Fruit fly (Drosophila melanogaster): ENCODE results near the gene CG4830.

The CG4830 gene

dm6 chr3R:12219497-12219896 lies 9.3 kb upstream of the CG4830 start, which contains the start of gene Cog1:
TSS of gene Cog1 (minus strand) at chr3R:12219686.
- TF ChIP-seq fru (GFP tag; optimal IDR thresholded peaks at IDR 0.05), result no peak
- peak in 1 of 2 experiments; percentile 14 for TF ChIP-seq foxo (GFP tag; optimal IDR thresholded peaks at IDR 0.05)
- no peak for TF ChIP-seq Jra (GFP tag; optimal IDR thresholded peaks at IDR 0.05)
- no peak for TF ChIP-seq psq (GFP tag; optimal IDR thresholded peaks at IDR 0.05)
- no peak for TF ChIP-seq ey (GFP tag; optimal IDR thresholded peaks at IDR 0.05)
- no peak for TF ChIP-seq Dif (GFP tag; optimal IDR thresholded peaks at IDR 0.05; ENCODE audit: partially characterized antibody)
- no peak for TF ChIP-seq CG32264 (GFP tag; optimal IDR thresholded peaks at IDR 0.05)
- no peak for TF ChIP-seq Hnf4 (GFP tag; optimal IDR thresholded peaks at IDR 0.05)
- TF ChIP-seq Rel (GFP tag; optimal IDR thresholded peaks at IDR 0.05), result no peak
- TF ChIP-seq Rel (tag; optimal IDR thresholded peaks at IDR 0.05), result peak; percentile 94
- no peak for TF ChIP-seq Abd-B (GFP tag; optimal IDR thresholded peaks at IDR 0.05)
- TF ChIP-seq lola (GFP tag; optimal IDR thresholded peaks at IDR 0.05), result no peak
- no peak for TF ChIP-seq Sp1 (GFP tag; optimal IDR thresholded peaks at IDR 0.05)
- no peak for TF ChIP-seq CG9705 (GFP tag; optimal IDR thresholded peaks at IDR 0.05)
- no peak for TF ChIP-seq sage (GFP tag; optimal IDR thresholded peaks at IDR 0.05)
- TF ChIP-seq brk (GFP tag; optimal IDR thresholded peaks at IDR 0.05), result no peak
- peak; percentile 27 for TF ChIP-seq CrebA (GFP tag; optimal IDR thresholded peaks at IDR 0.05; ENCODE audit: borderline replicate concordance)
- no peak for TF ChIP-seq N (GFP tag; optimal IDR thresholded peaks at IDR 0.05)
- no peak for TF ChIP-seq Myc (optimal IDR thresholded peaks at IDR 0.05)
- no peak for TF ChIP-seq rgr (GFP tag; optimal IDR thresholded peaks at IDR 0.05)
- no peak for TF ChIP-seq OdsH (GFP tag; optimal IDR thresholded peaks at IDR 0.05)
- no peak for TF ChIP-seq Hr83 (GFP tag; optimal IDR thresholded peaks at IDR 0.05; ENCODE audit: poor library complexity, severe bottlenecking)
- no peak for TF ChIP-seq jim (GFP tag; optimal IDR thresholded peaks at IDR 0.05)
- no peak for TF ChIP-seq h (GFP tag; optimal IDR thresholded peaks at IDR 0.05)
- no peak for TF ChIP-seq usp (GFP tag; optimal IDR thresholded peaks at IDR 0.05)
- no peak for TF ChIP-seq dl (GFP tag; optimal IDR thresholded peaks at IDR 0.05; ENCODE audit: insufficient read depth in 1 of 2, partially characterized antibody in 2 of 2)
- no peak for TF ChIP-seq sv (GFP tag; optimal IDR thresholded peaks at IDR 0.05)
- TF ChIP-seq Dfd (GFP tag; optimal IDR thresholded peaks at IDR 0.05), result no peak

DNA sequence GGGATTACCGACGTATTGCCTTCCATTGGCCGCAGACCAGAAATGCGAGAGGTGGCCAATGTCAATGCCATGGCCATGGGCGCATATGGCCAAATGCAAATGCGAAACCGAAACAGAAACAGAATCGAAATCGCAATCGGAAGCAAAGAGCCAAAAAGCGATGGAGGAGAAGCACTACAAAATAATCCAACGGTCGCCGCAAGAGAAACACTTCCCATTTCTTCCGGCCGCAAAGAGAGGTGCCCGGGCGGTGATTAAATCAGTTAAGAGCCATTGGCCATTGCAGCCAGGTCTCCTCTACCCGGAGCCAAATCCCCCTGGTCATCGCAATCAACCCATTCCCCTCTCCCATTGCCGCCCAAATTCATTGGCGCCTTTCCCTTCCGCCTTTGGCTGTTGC lies 4.0 kb upstream of the CG4830 start, which contains the start of gene CG14742:
CG14742 (plus strand) TSS at position 301 of the 400 bp plus-strand sequence.
- no peak for TF ChIP-seq sv (GFP tag; optimal IDR thresholded peaks at IDR 0.05)
- no peak for TF ChIP-seq Hr78 (GFP tag; optimal IDR thresholded peaks at IDR 0.05)

DNA sequence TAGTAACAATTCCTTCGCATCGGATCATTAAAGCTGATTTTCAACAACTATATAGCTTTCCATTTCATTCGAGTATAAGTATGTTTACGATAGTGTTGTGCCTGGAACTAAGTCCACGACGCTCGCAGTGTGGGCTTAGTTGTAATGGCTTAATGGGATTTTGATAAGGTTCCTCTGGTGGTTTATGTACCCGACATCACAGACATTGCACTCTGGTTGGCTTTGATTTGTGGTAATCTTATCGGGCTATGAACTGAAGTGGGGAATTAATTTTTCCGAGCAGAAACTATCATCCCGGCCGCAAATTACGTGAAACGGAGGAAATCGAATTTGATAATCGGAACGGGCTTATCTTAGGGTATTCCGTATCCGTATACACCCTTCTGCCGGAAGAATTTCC lies 1.4 kb upstream of the CG4830 start:
- no peak for TF ChIP-seq br (GFP tag; optimal IDR thresholded peaks at IDR 0.05)
- no peak for TF ChIP-seq sv (GFP tag; optimal IDR thresholded peaks at IDR 0.05)
- no peak for TF ChIP-seq Hr78 (GFP tag; optimal IDR thresholded peaks at IDR 0.05)
- no peak for TF ChIP-seq Rel (GFP tag; optimal IDR thresholded peaks at IDR 0.05)
- TF ChIP-seq Rel (tag; optimal IDR thresholded peaks at IDR 0.05), result no peak
- no peak for TF ChIP-seq brk (GFP tag; optimal IDR thresholded peaks at IDR 0.05)
- TF ChIP-seq woc (GFP tag; optimal IDR thresholded peaks at IDR 0.05), result no peak
- no peak for TF ChIP-seq Jra (GFP tag; optimal IDR thresholded peaks at IDR 0.05)
- TF ChIP-seq Sp1 (GFP tag; optimal IDR thresholded peaks at IDR 0.05), result no peak
- no peak for TF ChIP-seq Mio (GFP tag; optimal IDR thresholded peaks at IDR 0.05)
- no peak for TF ChIP-seq CG32264 (GFP tag; optimal IDR thresholded peaks at IDR 0.05)

DNA sequence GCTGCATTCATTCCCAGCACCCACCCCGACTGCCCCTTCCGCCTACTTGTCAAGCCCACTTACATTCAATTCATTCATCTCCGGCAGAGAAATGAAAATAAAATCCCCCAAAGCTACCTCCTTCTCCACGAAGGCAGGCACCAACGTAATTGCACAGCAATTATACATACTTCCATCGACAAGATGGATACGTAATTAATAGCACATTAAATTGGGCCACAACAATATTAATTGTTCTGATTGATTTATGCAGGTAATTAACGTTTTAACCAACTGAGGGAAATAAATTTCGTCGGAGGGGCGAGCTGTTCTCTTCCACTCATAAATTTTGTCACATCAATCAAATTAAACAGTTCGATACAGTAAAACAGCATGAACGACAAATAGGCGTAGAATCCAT lies 12.5 kb downstream of the CG4830 start, which contains the start of gene Adk1:
Adk1 (plus strand) TSS at position 301 of the 400 bp plus-strand sequence.
- TF ChIP-seq Hnf4 (GFP tag; optimal IDR thresholded peaks at IDR 0.05), result no peak
- TF ChIP-seq sage (GFP tag; optimal IDR thresholded peaks at IDR 0.05), result no peak
- TF ChIP-seq woc (GFP tag; optimal IDR thresholded peaks at IDR 0.05), result no peak

- TF ChIP-seq HLH106 (tag; optimal IDR thresholded peaks at IDR 0.05) (peak; percentile 26), br (GFP tag; optimal IDR thresholded peaks at IDR 0.05) (no peak), fru (GFP tag; optimal IDR thresholded peaks at IDR 0.05) (peak; percentile 25), GATAd (GFP tag; optimal IDR thresholded peaks at IDR 0.05) (no peak), Rel (GFP tag; optimal IDR thresholded peaks at IDR 0.05) (no peak), Rel (tag; optimal IDR thresholded peaks at IDR 0.05) (no peak), dsf (GFP tag; optimal IDR thresholded peaks at IDR 0.05; ENCODE audit: borderline replicate concordance) (no peak), jim (GFP tag; optimal IDR thresholded peaks at IDR 0.05) (no peak), h (GFP tag; optimal IDR thresholded peaks at IDR 0.05) (no peak), OdsH (GFP tag; optimal IDR thresholded peaks at IDR 0.05) (no peak), Abd-B (GFP tag; optimal IDR thresholded peaks at IDR 0.05) (no peak), CrebA (GFP tag; optimal IDR thresholded peaks at IDR 0.05; ENCODE audit: borderline replicate concordance) (no peak), foxo (GFP tag; optimal IDR thresholded peaks at IDR 0.05) (peak in 1 of 2 experiments; percentile 43)
Measured at dm6 chr3R:12196100-12196499, 14.1 kb downstream of the CG4830 start.
